Fruit fly (Drosophila melanogaster) whole organism: ENCODE data around the gene CG44261.

Experiments
- CG8478 ChIP-seq: fragments of >200 bp; optimal IDR thresholded peaks from 2 replicates; lab custom pipeline; 2018; ENCODE audit warnings: inconsistent platforms
- Dll ChIP-seq: fragments of >200 bp; optimal IDR thresholded peaks from 2 replicates; lab custom pipeline; 2017
- EcR ChIP-seq, 2 experiments: fragments of >200 bp; optimal IDR thresholded peaks; 2 replicates each; lab custom pipeline; 2017; ENCODE audit warnings: missing biosample characterization in 2 of 2, missing genetic modification characterization in 2 of 2, missing genetic modification reagents in 2 of 2
- pan ChIP-seq: fragments of >200 bp; optimal IDR thresholded peaks from 2 replicates; lab custom pipeline; 2017
- psq ChIP-seq: fragments of >200 bp; optimal IDR thresholded peaks from 2 replicates; lab custom pipeline; 2017
- usp ChIP-seq: fragments of >200 bp; optimal IDR thresholded peaks from 2 replicates; lab custom pipeline; 2017; ENCODE audit warnings: missing biosample characterization, missing genetic modification characterization, mixed read lengths

Gene CG44261

DNA sequence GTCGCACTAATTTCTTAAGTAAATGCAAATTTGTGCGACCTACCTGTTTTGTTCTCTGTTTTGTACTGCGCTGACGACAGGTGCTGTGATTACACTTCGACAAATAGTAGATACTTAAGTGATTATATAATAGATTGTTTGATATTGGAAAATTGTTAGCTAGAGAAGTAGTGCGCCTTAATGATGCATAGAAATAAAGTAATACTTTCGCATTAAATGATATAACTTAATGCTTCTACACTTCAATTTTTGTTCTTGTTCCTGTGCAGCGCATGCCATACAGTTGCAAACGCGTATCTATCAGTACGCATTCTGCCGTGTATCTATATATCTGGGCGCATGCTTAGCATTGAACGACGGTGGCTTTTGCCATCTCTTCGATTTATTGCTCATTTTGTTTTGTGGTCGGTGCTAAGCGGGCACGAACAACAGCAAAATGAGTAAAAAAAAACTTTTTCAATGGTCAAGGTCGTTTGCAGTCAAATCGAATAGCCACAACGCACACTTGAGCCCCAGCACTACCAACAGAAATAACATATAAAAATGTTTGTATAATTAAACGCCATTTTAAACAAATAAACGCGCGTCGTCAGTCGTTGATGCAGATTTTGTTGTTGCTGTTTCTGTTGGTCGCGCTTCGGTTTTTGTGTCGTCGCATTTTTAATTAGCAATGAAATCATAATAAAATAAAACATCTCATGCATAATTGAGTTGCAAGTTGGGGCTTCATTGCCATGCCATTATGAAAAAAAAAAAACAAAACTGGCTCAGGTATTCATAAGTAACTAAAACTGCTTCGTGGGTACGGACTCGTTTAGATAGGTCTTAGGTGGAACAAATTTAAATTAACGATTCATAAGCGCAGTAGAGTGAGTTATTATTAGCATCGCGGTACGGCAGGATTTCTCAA is 22.6 kb upstream of the CG44261 start:
- no peak for TF ChIP-seq CG8478 (lab: Kevin White, UChicago)
- TF ChIP-seq EcR (GFP tag; optimal IDR thresholded peaks at IDR 0.05; lab: Kevin White, UChicago): no peak
- no peak for TF ChIP-seq usp (GFP tag; lab: Kevin White, UChicago)
- no peak for TF ChIP-seq pan (lab: Kevin White, UChicago)
- no peak for TF ChIP-seq psq (lab: Kevin White, UChicago)
- no peak for TF ChIP-seq Dll (lab: Kevin White, UChicago)

DNA sequence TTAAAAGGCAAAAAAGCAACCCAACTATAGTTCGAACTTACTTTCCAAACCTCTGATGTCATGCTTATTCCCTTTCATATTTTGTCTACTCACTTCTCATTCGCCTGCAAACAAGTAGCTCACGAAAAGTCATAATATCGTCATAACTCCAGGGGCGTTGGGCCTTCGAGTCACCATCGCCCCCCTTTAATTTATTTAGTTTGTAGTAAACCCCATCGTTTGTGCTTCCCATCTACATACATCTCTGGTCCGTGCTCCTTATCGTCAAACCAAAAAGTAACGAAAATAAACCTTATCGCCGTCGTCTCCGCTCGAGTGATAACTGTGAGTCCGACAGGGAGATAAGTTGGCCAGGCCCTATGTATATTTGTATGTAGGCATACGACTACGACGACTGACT is 21.0 kb upstream of the CG44261 start:
- TF ChIP-seq CG8478 (lab: Kevin White, UChicago) (no peak), EcR (GFP tag; optimal IDR thresholded peaks at IDR 0.05; lab: Kevin White, UChicago) (no peak), pan (lab: Kevin White, UChicago) (no peak), usp (GFP tag; lab: Kevin White, UChicago) (no peak), psq (lab: Kevin White, UChicago) (no peak), Dll (lab: Kevin White, UChicago) (no peak)

dm6 chr3R:9428189-9428699 is 20.3 kb upstream of the CG44261 start:
- TF ChIP-seq Dll (lab: Kevin White, UChicago): peak; percentile 88
- TF ChIP-seq usp (GFP tag; lab: Kevin White, UChicago): no peak

DNA sequence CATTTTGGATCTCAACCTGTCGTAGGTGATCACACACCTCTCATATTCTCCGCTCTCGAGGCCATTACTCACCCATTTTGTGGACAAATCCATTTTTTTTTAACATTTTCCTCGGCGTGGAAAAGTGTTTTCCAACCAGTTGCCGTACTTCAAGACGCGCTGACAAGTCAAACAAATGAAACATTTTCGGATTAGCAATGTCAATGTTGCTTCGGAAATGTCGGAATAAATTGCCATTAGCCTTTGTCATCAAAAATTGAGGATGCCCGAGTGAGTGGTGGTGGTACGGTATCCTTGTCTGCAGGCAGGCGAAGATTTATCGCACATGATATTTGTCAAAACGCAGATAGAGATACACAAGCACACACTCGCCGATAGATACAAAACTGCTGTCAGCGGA is 19.4 kb upstream of the CG44261 start:
- no peak for TF ChIP-seq Dll (lab: Kevin White, UChicago)
- no peak for TF ChIP-seq EcR (GFP tag; optimal IDR thresholded peaks at IDR 0.05; lab: Kevin White, UChicago)
- TF ChIP-seq psq (lab: Kevin White, UChicago): no peak
- TF ChIP-seq pan (lab: Kevin White, UChicago): no peak
- no peak for TF ChIP-seq usp (GFP tag; lab: Kevin White, UChicago)
- TF ChIP-seq CG8478 (lab: Kevin White, UChicago): no peak

DNA sequence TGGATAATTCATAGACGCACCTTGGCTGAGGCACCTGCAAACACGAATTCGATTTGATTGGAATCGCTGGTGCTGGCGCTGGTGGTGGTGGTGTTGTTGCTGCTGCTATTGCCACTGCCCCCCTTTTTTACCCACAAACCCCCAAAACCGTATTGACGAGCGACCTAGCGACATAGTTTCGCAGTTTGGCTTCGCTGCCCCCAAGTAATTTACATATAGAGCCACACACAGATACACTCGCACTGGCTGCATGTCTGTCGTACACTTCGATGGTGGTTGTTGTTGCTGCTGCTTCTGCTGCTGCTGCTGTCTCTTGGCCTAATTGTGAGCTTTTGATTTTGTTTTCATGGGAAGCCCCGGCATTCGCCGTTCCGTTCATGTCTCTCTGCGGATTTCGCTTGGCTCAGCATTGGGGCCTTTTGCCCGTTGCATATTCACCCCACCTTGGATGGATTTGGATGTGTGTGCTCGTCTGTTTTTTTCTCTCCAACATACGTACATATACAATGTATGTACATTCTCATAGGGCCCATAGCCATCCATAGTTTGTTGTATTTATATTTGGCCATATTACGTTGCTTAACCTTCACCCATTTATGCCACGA is 16.2 kb upstream of the CG44261 start:
- no peak for TF ChIP-seq pan (lab: Kevin White, UChicago)
- TF ChIP-seq psq (lab: Kevin White, UChicago): no peak
- no peak for TF ChIP-seq usp (GFP tag; lab: Kevin White, UChicago)
- TF ChIP-seq EcR (GFP tag; optimal IDR thresholded peaks at IDR 0.05; lab: Kevin White, UChicago): no peak
- no peak for TF ChIP-seq Dll (lab: Kevin White, UChicago)
- no peak for TF ChIP-seq CG8478 (lab: Kevin White, UChicago)

dm6 chr3R:9422338-9422737 is 14.4 kb upstream of the CG44261 start:
- TF ChIP-seq psq (lab: Kevin White, UChicago): no peak
- no peak for TF ChIP-seq usp (GFP tag; lab: Kevin White, UChicago)
- TF ChIP-seq CG8478 (lab: Kevin White, UChicago): no peak
- no peak for TF ChIP-seq Dll (lab: Kevin White, UChicago)
- no peak for TF ChIP-seq EcR (GFP tag; optimal IDR thresholded peaks at IDR 0.05; lab: Kevin White, UChicago)
- TF ChIP-seq pan (lab: Kevin White, UChicago): no peak

dm6 chr3R:9420439-9421234 is 12.7 kb upstream of the CG44261 start:
- TF ChIP-seq pan (lab: Kevin White, UChicago) (no peak), CG8478 (lab: Kevin White, UChicago) (no peak), EcR (GFP tag; optimal IDR thresholded peaks at IDR 0.05; lab: Kevin White, UChicago) (no peak), psq (lab: Kevin White, UChicago) (no peak), Dll (lab: Kevin White, UChicago) (no peak), usp (GFP tag; lab: Kevin White, UChicago) (no peak)

- TF ChIP-seq psq (lab: Kevin White, UChicago) (no peak), Dll (lab: Kevin White, UChicago) (peak; percentile 95), usp (GFP tag; lab: Kevin White, UChicago) (no peak)
These were observed 11.3 kb upstream of the CG44261 start for dm6 chr3R:9419300-9419652.

dm6 chr3R:9418373-9419299 is 10.7 kb upstream of the CG44261 start:
- TF ChIP-seq usp (GFP tag; lab: Kevin White, UChicago): no peak
- no peak for TF ChIP-seq CG8478 (lab: Kevin White, UChicago)
- no peak for TF ChIP-seq pan (lab: Kevin White, UChicago)
- TF ChIP-seq psq (lab: Kevin White, UChicago): no peak
- TF ChIP-seq Dll (lab: Kevin White, UChicago): no peak
- TF ChIP-seq EcR (GFP tag; optimal IDR thresholded peaks at IDR 0.05; lab: Kevin White, UChicago): no peak
